Worm (Caenorhabditis elegans): ENCODE data around the gene F01D5.3.

ce11 chrII:13974136-13974535, 25.8 kb downstream of the F01D5.3 start:
- TF ChIP-seq madf-2 (tag; optimal IDR thresholded peaks at IDR 0.05) (no peak), pag-3 (tag; optimal IDR thresholded peaks at IDR 0.05; ENCODE audit: borderline replicate concordance) (no peak), ama-1 (optimal IDR thresholded peaks at IDR 0.05) (no peak), unc-86 (tag; optimal IDR thresholded peaks at IDR 0.05) (no peak), unc-3 (GFP tag; conservative IDR thresholded peaks at IDR 0.05) (no peak), unc-3 (tag; optimal IDR thresholded peaks at IDR 0.05) (no peak), nhr-11 (tag; optimal IDR thresholded peaks at IDR 0.05) (no peak), ceh-30 (tag; optimal IDR thresholded peaks at IDR 0.05) (no peak)

All from whole organism, late embryonic.